Worm (Caenorhabditis elegans) whole organism, mixed stage, embryonic: ENCODE measurements around the gene snpc-1.3.
A peak's percentile ranks its signal among the peaks of the same experiment; 100 is the strongest.

ENCODE experiments used
- M03D4.4 ChIP-seq: sonication (generic microtip); optimal IDR thresholded peaks from 2 replicates; lab custom pipeline; 2017; ENCODE audit warnings: mild to moderate bottlenecking, missing genetic modification characterization, missing compliant biosample characterization
- bed-3 ChIP-seq: fragments of 200-800 bp; sonication (Bioruptor generic); optimal IDR thresholded peaks from 3 replicates; lab custom pipeline; 2018; ENCODE audit warnings: mild to moderate bottlenecking, missing genetic modification characterization, moderate library complexity, missing compliant biosample characterization
- ceh-39 ChIP-seq: fragments of 150-350 bp; optimal IDR thresholded peaks from 2 replicates; lab custom pipeline; 2014; ENCODE audit warnings: missing biosample characterization, missing genetic modification characterization
- ceh-83 ChIP-seq: fragments of 200-800 bp; sonication (Bioruptor generic); optimal IDR thresholded peaks from 2 replicates; lab custom pipeline; 2018; ENCODE audit warnings: mild to moderate bottlenecking, missing genetic modification characterization, missing compliant biosample characterization
- ces-1 ChIP-seq: fragments of 150-350 bp; optimal IDR thresholded peaks from 2 replicates; lab custom pipeline; 2014; ENCODE audit warnings: missing biosample characterization, missing genetic modification reagents, missing genetic modification characterization
- drap-1 ChIP-seq: fragments of 200-800 bp; sonication (Bioruptor generic); optimal IDR thresholded peaks from 3 replicates; lab custom pipeline; 2018; ENCODE audit warnings: mild to moderate bottlenecking, missing genetic modification characterization, missing compliant biosample characterization
- elt-1 ChIP-seq: sonication (generic microtip); optimal IDR thresholded peaks from 2 replicates; lab custom pipeline; 2017; ENCODE audit warnings: missing genetic modification characterization, mild to moderate bottlenecking, missing compliant biosample characterization, antibody characterized with exemption, moderate library complexity, borderline replicate concordance; ENCODE audit not compliant: insufficient read depth
- flh-1 ChIP-seq: fragments of 200-800 bp; sonication (Bioruptor generic); optimal IDR thresholded peaks from 2 replicates; lab custom pipeline; 2018; ENCODE audit warnings: mild to moderate bottlenecking, missing genetic modification characterization, moderate library complexity, missing compliant biosample characterization
- ham-2 ChIP-seq: fragments of 200-800 bp; sonication (Bioruptor generic); optimal IDR thresholded peaks from 2 replicates; lab custom pipeline; 2018; ENCODE audit warnings: mild to moderate bottlenecking, missing genetic modification characterization, missing compliant biosample characterization
- hlh-1 ChIP-seq: fragments of 150-350 bp; optimal IDR thresholded peaks from 2 replicates; lab custom pipeline; 2014; ENCODE audit warnings: missing biosample characterization, missing genetic modification reagents, missing genetic modification characterization
- lin-13 ChIP-seq: fragments of 150-350 bp; optimal IDR thresholded peaks from 2 replicates; lab custom pipeline; 2014; ENCODE audit warnings: missing biosample characterization, missing genetic modification characterization
- lin-32 ChIP-seq: fragments of 200-800 bp; sonication (Bioruptor generic); optimal IDR thresholded peaks from 2 replicates; lab custom pipeline; 2018; ENCODE audit warnings: mild to moderate bottlenecking, missing genetic modification characterization, missing compliant biosample characterization
- lsy-2 ChIP-seq: fragments of 150-350 bp; optimal IDR thresholded peaks from 2 replicates; lab custom pipeline; 2014; ENCODE audit warnings: missing biosample characterization, missing genetic modification characterization
- mab-5 ChIP-seq: fragments of 150-350 bp; optimal IDR thresholded peaks from 2 replicates; lab custom pipeline; 2014; ENCODE audit warnings: missing biosample characterization, missing genetic modification characterization
- mep-1 ChIP-seq: fragments of 150-350 bp; optimal IDR thresholded peaks from 2 replicates; lab custom pipeline; 2017; ENCODE audit warnings: missing biosample characterization, missing genetic modification reagents, missing genetic modification characterization, inconsistent platforms
- mls-2 ChIP-seq: sonication (generic microtip); optimal IDR thresholded peaks from 2 replicates; lab custom pipeline; 2016; ENCODE audit warnings: mild to moderate bottlenecking, missing genetic modification characterization, moderate library complexity, missing compliant biosample characterization
- nhr-12 ChIP-seq: fragments of 150-350 bp; optimal IDR thresholded peaks from 2 replicates; lab custom pipeline; 2014; ENCODE audit warnings: missing biosample characterization, missing genetic modification characterization
- nhr-2 ChIP-seq: fragments of 150-350 bp; optimal IDR thresholded peaks from 2 replicates; lab custom pipeline; 2014; ENCODE audit warnings: missing biosample characterization, missing genetic modification characterization
- nhr-237 ChIP-seq: fragments of 150-350 bp; optimal IDR thresholded peaks from 2 replicates; lab custom pipeline; 2014; ENCODE audit warnings: missing biosample characterization, missing genetic modification characterization
- nhr-28 ChIP-seq: fragments of 150-350 bp; optimal IDR thresholded peaks from 2 replicates; lab custom pipeline; 2014; ENCODE audit warnings: missing biosample characterization, missing genetic modification characterization
- nhr-76 ChIP-seq: sonication (generic microtip); optimal IDR thresholded peaks from 2 replicates; lab custom pipeline; 2017; ENCODE audit warnings: missing biosample characterization, missing genetic modification characterization
- pha-4 ChIP-seq: fragments of 150-350 bp; optimal IDR thresholded peaks from 2 replicates; lab custom pipeline; 2018; ENCODE audit warnings: missing biosample characterization, missing genetic modification reagents, missing genetic modification characterization
- sem-2 ChIP-seq: fragments of 200-800 bp; sonication (Bioruptor generic); optimal IDR thresholded peaks from 2 replicates; lab custom pipeline; 2018; ENCODE audit warnings: mild to moderate bottlenecking, missing genetic modification characterization, missing compliant biosample characterization
- snpc-4 ChIP-seq: fragments of 150-350 bp; optimal IDR thresholded peaks from 2 replicates; lab custom pipeline; 2014; ENCODE audit warnings: missing biosample characterization, missing genetic modification characterization
- sptf-1 ChIP-seq: sonication (generic microtip); optimal IDR thresholded peaks from 2 replicates; lab custom pipeline; 2017; ENCODE audit warnings: mild to moderate bottlenecking, missing genetic modification characterization, moderate library complexity, missing compliant biosample characterization
- tbx-8 ChIP-seq: fragments of 200-800 bp; sonication (Bioruptor generic); optimal IDR thresholded peaks from 2 replicates; lab custom pipeline; 2018; ENCODE audit warnings: mild to moderate bottlenecking, missing genetic modification characterization, moderate library complexity, missing compliant biosample characterization
- unc-120 ChIP-seq: sonication (generic microtip); optimal IDR thresholded peaks from 2 replicates; lab custom pipeline; 2017; ENCODE audit warnings: missing genetic modification characterization, missing compliant biosample characterization; ENCODE audit not compliant: poor library complexity, severe bottlenecking
- unc-39 ChIP-seq: fragments of 150-350 bp; optimal IDR thresholded peaks from 2 replicates; lab custom pipeline; 2014; ENCODE audit warnings: missing biosample characterization, missing genetic modification characterization
- unc-62 ChIP-seq: fragments of 150-350 bp; optimal IDR thresholded peaks from 2 replicates; lab custom pipeline; 2014; ENCODE audit warnings: missing biosample characterization, missing genetic modification reagents, missing genetic modification characterization
- zip-8 ChIP-seq: fragments of 150-350 bp; optimal IDR thresholded peaks from 2 replicates; lab custom pipeline; 2014; ENCODE audit warnings: missing biosample characterization, missing genetic modification characterization

Gene snpc-1.3

ce11 chrV:5454955-5455354 is 16.0 kb upstream of the snpc-1.3 start:
- no peak for TF ChIP-seq M03D4.4
- no peak for TF ChIP-seq nhr-76 (tag; lab: Kevin White, UChicago)
- TF ChIP-seq hlh-1 (tag; lab: Kevin White, UChicago) = no peak
- no peak for TF ChIP-seq sem-2 (GFP tag; lab: Kevin White, UChicago)
- peak; percentile 9 for TF ChIP-seq ces-1

DNA sequence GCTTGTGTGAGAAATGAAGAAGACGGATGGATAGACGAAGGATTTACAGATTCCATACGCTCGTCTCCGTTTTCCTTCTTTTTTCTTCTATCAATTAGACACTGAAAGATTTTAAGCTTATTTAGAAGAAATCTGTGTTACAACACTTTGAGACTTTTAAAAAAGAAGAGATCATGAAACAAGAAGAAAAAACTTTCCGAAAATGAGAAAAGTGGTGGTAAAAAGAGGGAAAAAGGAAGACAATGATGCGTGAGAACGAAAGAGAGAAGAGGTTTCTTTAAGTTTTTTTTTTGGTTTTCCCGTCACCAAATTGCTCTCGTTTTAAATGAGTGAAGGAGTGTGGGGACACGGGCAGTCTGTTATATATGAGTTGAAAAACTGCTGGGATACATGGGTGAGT is 14.6 kb upstream of the snpc-1.3 start, which contains the start of gene glc-3:
Gene glc-3, minus strand, starts transcription at position 101 of the 400 bp plus-strand sequence.
- no peak for TF ChIP-seq flh-1 (GFP tag; lab: Kevin White, UChicago)
- no peak for TF ChIP-seq bed-3 (GFP tag; lab: Kevin White, UChicago)
- TF ChIP-seq elt-1 (tag; lab: Kevin White, UChicago) = no peak
- no peak for TF ChIP-seq ceh-83 (GFP tag; lab: Kevin White, UChicago)
- no peak for TF ChIP-seq nhr-12
- no peak for TF ChIP-seq mls-2 (tag; lab: Kevin White, UChicago)
- TF ChIP-seq lsy-2 (tag; lab: Kevin White, UChicago) = no peak
- no peak for TF ChIP-seq nhr-237 (tag; lab: Kevin White, UChicago)
- no peak for TF ChIP-seq unc-39 (tag; lab: Kevin White, UChicago)
- no peak for TF ChIP-seq mab-5 (tag; lab: Kevin White, UChicago)
- no peak for TF ChIP-seq nhr-28 (tag; lab: Kevin White, UChicago)
- no peak for TF ChIP-seq sem-2 (GFP tag; lab: Kevin White, UChicago)
- no peak for TF ChIP-seq nhr-76 (tag; lab: Kevin White, UChicago)
- TF ChIP-seq ces-1 = no peak
- TF ChIP-seq, all 35 proteins: peak for 0

- TF ChIP-seq mls-2 (tag; lab: Kevin White, UChicago) (no peak), tbx-8 (GFP tag; lab: Kevin White, UChicago) (no peak), M03D4.4 (no peak), elt-1 (tag; lab: Kevin White, UChicago) (no peak), mep-1 (tag; lab: Kevin White, UChicago) (no peak), ceh-39 (no peak), snpc-4 (no peak), ces-1 (no peak), pha-4 (tag; lab: Kevin White, UChicago) (no peak), lin-13 (no peak), lin-32 (no peak), hlh-1 (tag; lab: Kevin White, UChicago) (no peak), unc-120 (tag; lab: Kevin White, UChicago) (no peak), unc-39 (tag; lab: Kevin White, UChicago) (no peak), unc-62 (GFP tag; lab: Kevin White, UChicago) (no peak), lsy-2 (tag; lab: Kevin White, UChicago) (no peak), drap-1 (GFP tag; lab: Kevin White, UChicago) (no peak), sem-2 (GFP tag; lab: Kevin White, UChicago) (no peak)
These were observed 11.8 kb upstream of the snpc-1.3 start for ce11 chrV:5450742-5451141.

ce11 chrV:5447057-5447456 is 8.1 kb upstream of the snpc-1.3 start:
- TF ChIP-seq nhr-2 (tag; lab: Kevin White, UChicago) (no peak), hlh-1 (tag; lab: Kevin White, UChicago) (no peak), mab-5 (tag; lab: Kevin White, UChicago) (no peak), sptf-1 (no peak), M03D4.4 (no peak), ceh-83 (GFP tag; lab: Kevin White, UChicago) (no peak), unc-39 (tag; lab: Kevin White, UChicago) (no peak), mls-2 (tag; lab: Kevin White, UChicago) (no peak), zip-8 (tag; lab: Kevin White, UChicago) (no peak), sem-2 (GFP tag; lab: Kevin White, UChicago) (no peak), nhr-28 (tag; lab: Kevin White, UChicago) (no peak), elt-1 (tag; lab: Kevin White, UChicago) (no peak), ceh-39 (no peak), tbx-8 (GFP tag; lab: Kevin White, UChicago) (no peak), pha-4 (tag; lab: Kevin White, UChicago) (no peak), nhr-76 (tag; lab: Kevin White, UChicago) (no peak), unc-120 (tag; lab: Kevin White, UChicago) (no peak), ham-2 (GFP tag; lab: Kevin White, UChicago) (no peak), nhr-237 (tag; lab: Kevin White, UChicago) (no peak), snpc-4 (no peak)
